Fruit fly (Drosophila melanogaster): ENCODE data around the gene CG42762.

CG42762 gene

dm6 chr2L:8159498-8159897 lies 15.7 kb upstream of the CG42762 start, which contains the start of the genes PAPLA1 and Rbsn-5 (continued):
- TF ChIP-seq tap (tag; optimal IDR thresholded peaks at IDR 0.05) (peak; percentile 85), gsb-n (tag; optimal IDR thresholded peaks at IDR 0.05) (peak; percentile 84), chinmo (GFP tag; IDR thresholded peaks at IDR 0.05; ENCODE audit: partially characterized antibody) (no peak), CG7928 (GFP tag; optimal IDR thresholded peaks at IDR 0.05) (peak; percentile 100), Xrp1 (GFP tag; IDR thresholded peaks at IDR 0.05) (peak; percentile 93), NK7.1 (GFP tag; optimal IDR thresholded peaks at IDR 0.05) (peak; percentile 77), CG7556 (GFP tag; optimal IDR thresholded peaks at IDR 0.05) (peak; percentile 87), Nf-YA (GFP tag; IDR thresholded peaks at IDR 0.05) (peak; percentile 83), wdn (GFP tag; IDR thresholded peaks at IDR 0.05) (peak; percentile 82), Chrac-16 (GFP tag; optimal IDR thresholded peaks at IDR 0.05) (peak; percentile 94), PHDP (tag; optimal IDR thresholded peaks at IDR 0.05) (peak; percentile 94), CG17361 (GFP tag; IDR thresholded peaks at IDR 0.05) (peak; percentile 95), GATAe (GFP tag; conservative IDR thresholded peaks at IDR 0.05) (peak; percentile 74), run (tag; optimal IDR thresholded peaks at IDR 0.05) (peak; percentile 76), Hr39 (optimal IDR thresholded peaks at IDR 0.05) (no peak), CG17186 (GFP tag; optimal IDR thresholded peaks at IDR 0.05) (peak; percentile 84), bcd (GFP tag; optimal IDR thresholded peaks at IDR 0.05) (peak; percentile 96), btn (GFP tag; optimal IDR thresholded peaks at IDR 0.05) (peak; percentile 84), bowl (GFP tag; IDR thresholded peaks at IDR 0.05) (peak; percentile 69), ftz-f1 (GFP tag; optimal IDR thresholded peaks at IDR 0.05) (peak; percentile 48), B-H1 (GFP tag; IDR thresholded peaks at IDR 0.05) (peak; percentile 90), Aef1 (GFP tag; IDR thresholded peaks at IDR 0.05) (peak; percentile 93), Xbp1 (GFP tag; optimal IDR thresholded peaks at IDR 0.05) (peak; percentile 97), insv (GFP tag; optimal IDR thresholded peaks at IDR 0.05) (peak in 1 of 2 experiments; percentile 46), CG11085 (GFP tag; IDR thresholded peaks at IDR 0.05) (peak; percentile 91), trem (tag; optimal IDR thresholded peaks at IDR 0.05) (peak; percentile 84), CG10209 (GFP tag; optimal IDR thresholded peaks at IDR 0.05) (peak; percentile 91), CG3407 (GFP tag; optimal IDR thresholded peaks at IDR 0.05) (peak; percentile 83), HmgZ (tag; optimal IDR thresholded peaks at IDR 0.05) (peak; percentile 97), Atf-2 (GFP tag; optimal IDR thresholded peaks at IDR 0.05) (peak; percentile 94), Elba2 (GFP tag; optimal IDR thresholded peaks at IDR 0.05) (peak; percentile 45), Lpt (GFP tag; optimal IDR thresholded peaks at IDR 0.05) (no peak), eve (GFP tag; optimal IDR thresholded peaks at IDR 0.05) (no peak), CG18476 (GFP tag; optimal IDR thresholded peaks at IDR 0.05) (peak; percentile 91), CG33557 (GFP tag; optimal IDR thresholded peaks at IDR 0.05) (peak; percentile 85), CG16813 (GFP tag; IDR thresholded peaks at IDR 0.05; ENCODE audit: partially characterized antibody) (no peak), nerfin-2 (GFP tag; IDR thresholded peaks at IDR 0.05; ENCODE audit: partially characterized antibody) (no peak), D19A (tag; optimal IDR thresholded peaks at IDR 0.05) (peak; percentile 86), fd96Cb (tag; optimal IDR thresholded peaks at IDR 0.05) (peak; percentile 94), gt (GFP tag; IDR thresholded peaks at IDR 0.05) (peak; percentile 81), Bgb (GFP tag; IDR thresholded peaks at IDR 0.05; ENCODE audit: partially characterized antibody) (peak; percentile 15; the same call in 1 of the 2 replicates), lola (GFP tag; optimal IDR thresholded peaks at IDR 0.05) (peak in 1 of 3 experiments; percentile 87), CG30020 (tag; optimal IDR thresholded peaks at IDR 0.05) (peak; percentile 72), CG33213 (GFP tag; optimal IDR thresholded peaks at IDR 0.05) (peak; percentile 93), CG13624 (GFP tag; optimal IDR thresholded peaks at IDR 0.05) (peak; percentile 96), fd64A (GFP tag; optimal IDR thresholded peaks at IDR 0.05) (peak; percentile 37), Six4 (GFP tag; optimal IDR thresholded peaks at IDR 0.05) (peak; percentile 94), CG2889 (GFP tag; IDR thresholded peaks at IDR 0.05) (peak; percentile 93), Hand (GFP tag; optimal IDR thresholded peaks at IDR 0.05) (peak; percentile 82), ac (GFP tag; optimal IDR thresholded peaks at IDR 0.05) (no peak), vfl (GFP tag; optimal IDR thresholded peaks at IDR 0.05) (peak; percentile 94)
